Worm (Caenorhabditis elegans) whole organism, L4/young adult: ENCODE results near the gene ZC196.5.

Experiments used
- W03F9.2 ChIP-seq: fragments of 150-350 bp; optimal IDR thresholded peaks from 2 replicates; lab custom pipeline; 2014; ENCODE audit warnings: missing biosample characterization, missing genetic modification characterization
- dao-5 ChIP-seq: sonication (generic microtip); optimal IDR thresholded peaks from 2 replicates; lab custom pipeline; 2016; ENCODE audit warnings: missing genotype, missing genetic modification characterization, moderate library complexity, missing compliant biosample characterization
- him-1 ChIP-seq: sonication (generic microtip); optimal IDR thresholded peaks from 2 replicates; lab custom pipeline; 2016; ENCODE audit warnings: missing genotype, missing genetic modification reagents, missing genetic modification characterization, missing compliant biosample characterization

DNA sequence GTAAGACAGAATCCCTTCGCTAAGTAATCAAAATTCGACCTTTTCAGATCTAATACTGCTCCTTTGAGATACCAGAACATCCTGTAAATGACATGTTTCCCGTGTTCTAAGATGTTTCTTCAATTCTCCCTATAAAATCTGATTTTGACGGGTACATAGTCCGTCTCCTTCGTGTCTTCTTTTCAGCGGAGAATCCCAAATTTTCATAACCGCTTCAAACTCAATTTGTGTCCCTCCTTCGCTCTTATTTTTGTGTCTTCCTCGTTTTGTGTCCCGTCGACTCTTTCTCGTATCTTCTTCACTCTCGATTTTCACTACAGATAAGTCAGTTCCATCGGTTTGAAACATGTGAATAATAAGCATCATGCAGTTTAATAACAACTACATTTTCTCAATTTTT lies 13.0 kb upstream of the ZC196.5 start, which contains the start of gene glr-5:
- no peak for TF ChIP-seq dao-5 (tag; lab: Kevin White, UChicago)
- TF ChIP-seq him-1 (tag; lab: Kevin White, UChicago): no peak
- TF ChIP-seq W03F9.2 (tag; lab: Kevin White, UChicago): no peak
